Worm (Caenorhabditis elegans): ENCODE results near the gene F32E10.9.

The F32E10.9 gene

DNA sequence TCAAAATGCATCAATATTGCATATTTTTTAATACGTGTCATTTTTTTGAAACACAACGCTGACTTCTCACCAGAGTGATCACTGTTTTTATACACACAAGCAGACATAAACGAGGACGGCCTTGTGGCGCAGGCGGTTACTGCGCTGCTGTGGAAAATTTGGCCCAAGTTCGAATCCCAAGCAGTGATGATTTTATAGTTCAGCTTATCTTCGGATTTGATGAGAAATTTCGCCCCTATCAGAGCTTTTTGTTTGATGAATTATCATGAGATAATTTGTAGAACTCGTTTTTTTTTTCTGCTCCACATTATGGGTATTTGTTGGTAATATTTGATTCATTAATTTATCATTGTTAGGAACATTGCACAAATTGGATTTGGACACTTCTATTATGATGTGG is 10.2 kb upstream of the F32E10.9 start (continued):
- TF ChIP-seq blmp-1 (tag; optimal IDR thresholded peaks at IDR 0.05) (peak; percentile 55), unc-98 (GFP tag; IDR thresholded peaks at IDR 0.05) (no peak), ceh-88 (GFP tag; IDR thresholded peaks at IDR 0.05) (no peak), mdl-1 (tag; optimal IDR thresholded peaks at IDR 0.05) (peak in 1 of 2 experiments; percentile 56), fkh-10 (GFP tag; optimal IDR thresholded peaks at IDR 0.05) (no peak), fkh-8 (tag; optimal IDR thresholded peaks at IDR 0.05) (peak; percentile 15), lin-13 (GFP tag; optimal IDR thresholded peaks at IDR 0.05) (peak; percentile 55), mep-1 (tag; optimal IDR thresholded peaks at IDR 0.05) (peak; percentile 76), ces-1 (GFP tag; optimal IDR thresholded peaks at IDR 0.05) (no peak), skn-1 (tag; optimal IDR thresholded peaks at IDR 0.05) (peak; percentile 39), elt-3 (tag; optimal IDR thresholded peaks at IDR 0.05) (peak in 2 of 6 experiments; percentile 0 to 68), ets-5 (GFP tag; IDR thresholded peaks at IDR 0.05) (no peak), snpc-4 (tag; optimal IDR thresholded peaks at IDR 0.05) (peak; percentile 45), nhr-19 (GFP tag; conservative IDR thresholded peaks at IDR 0.05) (no peak), unc-30 (tag; optimal IDR thresholded peaks at IDR 0.05) (no peak), dpl-1 (GFP tag; optimal IDR thresholded peaks at IDR 0.05) (peak in 2 of 3 experiments; percentile 48 to 53), zip-4 (GFP tag; optimal IDR thresholded peaks at IDR 0.05) (no peak), hlh-17 (GFP tag; optimal IDR thresholded peaks at IDR 0.05; ENCODE audit: borderline replicate concordance) (no peak), ceh-90 (tag; optimal IDR thresholded peaks at IDR 0.05) (peak; percentile 30), sox-4 (tag; optimal IDR thresholded peaks at IDR 0.05) (peak; percentile 17), mef-2 (tag; optimal IDR thresholded peaks at IDR 0.05) (no peak), irx-1 (tag; optimal IDR thresholded peaks at IDR 0.05) (peak; percentile 71), C34B4.2 (tag; optimal IDR thresholded peaks at IDR 0.05) (no peak), lir-3 (tag; optimal IDR thresholded peaks at IDR 0.05; ENCODE audit: poor library complexity) (peak; percentile 13), tlp-1 (tag; optimal IDR thresholded peaks at IDR 0.05) (no peak), zag-1 (tag; optimal IDR thresholded peaks at IDR 0.05) (no peak), lin-39 (tag; optimal IDR thresholded peaks at IDR 0.05) (peak; percentile 1), vab-15 (tag; optimal IDR thresholded peaks at IDR 0.05) (peak; percentile 53), nhr-77 (tag; optimal IDR thresholded peaks at IDR 0.05) (peak; percentile 59), lin-35 (GFP tag; optimal IDR thresholded peaks at IDR 0.05) (peak; percentile 65 to 75), lsy-2 (tag; optimal IDR thresholded peaks at IDR 0.05) (peak; percentile 60 to 83), pag-3 (tag; optimal IDR thresholded peaks at IDR 0.05; ENCODE audit: borderline replicate concordance, insufficient read depth) (no peak), dsc-1 (tag; optimal IDR thresholded peaks at IDR 0.05) (peak; percentile 66), C16A3.4 (tag; optimal IDR thresholded peaks at IDR 0.05) (peak; percentile 79), sptf-1 (tag; optimal IDR thresholded peaks at IDR 0.05) (no peak), C04F5.9 (tag; optimal IDR thresholded peaks at IDR 0.05) (no peak)

DNA sequence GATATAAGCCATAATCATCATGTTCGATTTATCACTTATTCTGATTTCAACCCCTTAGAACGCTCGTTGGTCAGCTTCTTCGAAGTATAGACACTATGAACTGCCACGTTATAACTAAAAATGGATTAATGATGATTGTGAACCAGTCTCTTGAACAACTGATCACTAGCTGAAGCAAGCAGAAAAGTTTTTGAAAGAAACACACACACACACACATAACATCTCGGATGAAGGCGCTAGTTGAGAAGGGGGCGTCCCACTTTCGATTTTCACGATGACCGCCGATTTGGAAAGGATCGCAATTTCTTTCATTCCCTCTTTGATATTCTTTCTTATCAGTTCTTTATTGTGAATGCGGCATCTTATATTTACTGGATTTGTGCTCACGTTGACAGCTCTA is 4.8 kb upstream of the F32E10.9 start, which contains the start of gene clec-180:
TSS of gene clec-180 (plus strand) at position 301 of the 400 bp plus-strand sequence.
- TF ChIP-seq ceh-88 (GFP tag; IDR thresholded peaks at IDR 0.05) (no peak), vab-15 (tag; optimal IDR thresholded peaks at IDR 0.05) (no peak), nhr-71 (tag; optimal IDR thresholded peaks at IDR 0.05) (no peak), nhr-84 (tag; optimal IDR thresholded peaks at IDR 0.05) (no peak), unc-62 (GFP tag; optimal IDR thresholded peaks at IDR 0.05) (no peak), mef-2 (tag; optimal IDR thresholded peaks at IDR 0.05) (no peak), mab-9 (GFP tag; IDR thresholded peaks at IDR 0.05) (no peak), elt-2 (tag; optimal IDR thresholded peaks at IDR 0.05) (no peak), blmp-1 (tag; optimal IDR thresholded peaks at IDR 0.05) (peak; percentile 83)
